Fruit fly (Drosophila melanogaster) whole organism, embryonic: ENCODE results near the gene vsg.

ENCODE experiments used
- Awh ChIP-seq: fragments of 200-800 bp; sonication (Bioruptor generic); IDR thresholded peaks from 2 replicates; pipeline ENCODE4, ENCODE4 v1.3.6; 2022; ENCODE audit warnings: missing biosample characterization, missing genetic modification characterization
- Blimp-1 ChIP-seq: fragments of 200-800 bp; sonication (Bioruptor generic); optimal IDR thresholded peaks from 3 replicates; lab custom pipeline; 2018; ENCODE audit warnings: missing biosample characterization, missing genetic modification characterization, mild to moderate bottlenecking, moderate library complexity, missing genetic modification reagents
- CG10267 ChIP-seq: fragments of 200-800 bp; sonication (Bioruptor generic); optimal IDR thresholded peaks from 2 replicates; lab custom pipeline; 2018; ENCODE audit warnings: missing biosample characterization, mild to moderate bottlenecking, missing genetic modification characterization, moderate library complexity
- CG10979 ChIP-seq: fragments of 200-800 bp; sonication (Bioruptor generic); optimal IDR thresholded peaks from 2 replicates; lab custom pipeline; 2018; ENCODE audit warnings: missing biosample characterization, mild to moderate bottlenecking, missing genetic modification characterization, moderate library complexity
- CG11247 ChIP-seq: fragments of 200-800 bp; sonication (Bioruptor generic); IDR thresholded peaks from 2 replicates; pipeline ENCODE4 v1.3.6; 2022; ENCODE audit warnings: missing biosample characterization, missing genetic modification characterization
- CG11696 ChIP-seq: fragments of 200-800 bp; sonication (Bioruptor generic); IDR thresholded peaks from 2 replicates; pipeline ENCODE4 v1.3.6; 2022; ENCODE audit warnings: missing biosample characterization, missing genetic modification characterization
- CG12071 ChIP-seq: fragments of 200-800 bp; sonication (Bioruptor generic); optimal IDR thresholded peaks from 3 replicates; lab custom pipeline; 2018; ENCODE audit warnings: missing biosample characterization, mild to moderate bottlenecking, missing genetic modification characterization
- CG14441 ChIP-seq: fragments of 200-800 bp; sonication (Bioruptor generic); IDR thresholded peaks from 2 replicates; pipeline ENCODE4 v1.3.6; 2022; ENCODE audit warnings: missing biosample characterization, missing genetic modification characterization
- CG14860 ChIP-seq: fragments of 200-800 bp; sonication (Bioruptor generic); IDR thresholded peaks from 3 replicates; pipeline ENCODE4 v1.3.6; 2022; ENCODE audit warnings: missing biosample characterization, missing genetic modification characterization; ENCODE audit not compliant: partially characterized antibody
- CG14965 ChIP-seq: fragments of 200-800 bp; sonication (Bioruptor generic); optimal IDR thresholded peaks from 2 replicates; lab custom pipeline; 2016; ENCODE audit warnings: missing biosample characterization, missing genetic modification characterization, borderline replicate concordance
- CG15073 ChIP-seq: fragments of 200-800 bp; sonication (Bioruptor generic); optimal IDR thresholded peaks from 2 replicates; lab custom pipeline; 2016; ENCODE audit warnings: missing biosample characterization, missing genetic modification characterization
- CG17328 ChIP-seq: fragments of 200-800 bp; sonication (Bioruptor generic); IDR thresholded peaks from 2 replicates; pipeline ENCODE4 v1.3.6; 2022; ENCODE audit warnings: missing biosample characterization, missing genetic modification characterization
- CG18262 ChIP-seq: fragments of 200-800 bp; optimal IDR thresholded peaks from 3 replicates; lab custom pipeline; 2019; ENCODE audit warnings: missing biosample characterization, mild to moderate bottlenecking, missing genetic modification characterization, moderate library complexity
- CG2120 ChIP-seq: fragments of 200-800 bp; sonication (Bioruptor generic); optimal IDR thresholded peaks from 3 replicates; lab custom pipeline; 2016; ENCODE audit warnings: missing biosample characterization, missing genetic modification characterization
- CG3065 ChIP-seq: fragments of 200-800 bp; sonication (Bioruptor generic); optimal IDR thresholded peaks from 2 replicates; lab custom pipeline; 2016; ENCODE audit warnings: missing biosample characterization, missing genetic modification characterization
- CG32532 ChIP-seq: fragments of 200-800 bp; sonication (Bioruptor generic); IDR thresholded peaks from 2 replicates; pipeline ENCODE4 v1.3.6; 2022; ENCODE audit warnings: missing biosample characterization, missing genetic modification characterization
- CG33213 ChIP-seq: fragments of 200-800 bp; sonication (Bioruptor generic); optimal IDR thresholded peaks from 3 replicates; lab custom pipeline; 2016; ENCODE audit warnings: missing biosample characterization, missing genetic modification characterization
- CG6175 ChIP-seq: fragments of 200-800 bp; sonication (Bioruptor generic); IDR thresholded peaks from 3 replicates; pipeline ENCODE4 v1.3.6; 2022; ENCODE audit warnings: missing biosample characterization, missing genetic modification characterization
- CG6254 ChIP-seq: fragments of 200-800 bp; sonication (Bioruptor generic); optimal IDR thresholded peaks from 3 replicates; lab custom pipeline; 2017; ENCODE audit warnings: mild to moderate bottlenecking, missing biosample characterization, missing genetic modification reagents, missing genetic modification characterization
- CG8765 ChIP-seq: fragments of 200-800 bp; sonication (Bioruptor generic); IDR thresholded peaks from 2 replicates; pipeline ENCODE4 v1.3.6; 2022; ENCODE audit warnings: missing biosample characterization, missing genetic modification characterization
- CG9215 ChIP-seq: fragments of 200-800 bp; sonication (Bioruptor generic); IDR thresholded peaks from 2 replicates; pipeline ENCODE4 v1.3.6; 2022; ENCODE audit warnings: missing biosample characterization, missing genetic modification characterization
- D ChIP-seq, 2 experiments: fragments of 200-800 bp in 1 of 2; fragments of >200 bp in 1 of 2; sonication (Bioruptor generic) in 1 of 2; optimal IDR thresholded peaks; 2 replicates in 1 of 2; 3 replicates in 1 of 2; lab custom pipeline; 2017; ENCODE audit warnings: mild to moderate bottlenecking in 1 of 2, missing biosample characterization in 1 of 2, missing genetic modification characterization in 1 of 2, missing genetic modification reagents in 1 of 2
- Dbx ChIP-seq: fragments of 200-800 bp; sonication (Bioruptor generic); IDR thresholded peaks from 3 replicates; pipeline ENCODE4 v1.3.6; 2022; ENCODE audit warnings: missing biosample characterization, missing genetic modification characterization
- Deaf1 ChIP-seq: fragments of 200-800 bp; optimal IDR thresholded peaks from 3 replicates; lab custom pipeline; 2019; ENCODE audit warnings: missing biosample characterization, mild to moderate bottlenecking, missing genetic modification characterization, moderate library complexity
- Doc2 ChIP-seq: fragments of 200-800 bp; sonication (Bioruptor generic); IDR thresholded peaks from 2 replicates; pipeline ENCODE4 v1.3.6; 2022; ENCODE audit warnings: missing biosample characterization, missing genetic modification characterization
- Ets65A ChIP-seq: fragments of 200-800 bp; sonication (Bioruptor generic); peaks from one replicate; lab custom pipeline; 2016; ENCODE audit warnings: missing biosample characterization, missing genetic modification characterization
- H15 ChIP-seq: fragments of 200-800 bp; sonication (Bioruptor generic); IDR thresholded peaks from 3 replicates; pipeline ENCODE4 v1.3.6; 2022; ENCODE audit warnings: missing biosample characterization, missing genetic modification characterization
- Hey ChIP-seq: fragments of 200-800 bp; sonication (Bioruptor generic); optimal IDR thresholded peaks from 3 replicates; lab custom pipeline; 2018; ENCODE audit warnings: missing biosample characterization, mild to moderate bottlenecking, missing genetic modification characterization
- Hsf ChIP-seq: fragments of 200-800 bp; sonication (Bioruptor generic); optimal IDR thresholded peaks from 3 replicates; lab custom pipeline; 2016; ENCODE audit warnings: missing biosample characterization, missing genetic modification characterization
- Kr ChIP-seq: fragments of 200-800 bp; sonication (Bioruptor generic); optimal IDR thresholded peaks from 2 replicates; lab custom pipeline; 2017; ENCODE audit warnings: missing biosample characterization, mild to moderate bottlenecking, missing genetic modification characterization
- Lim3 ChIP-seq: fragments of 200-800 bp; sonication (Bioruptor generic); IDR thresholded peaks from 2 replicates; pipeline ENCODE4 v1.3.6; 2022; ENCODE audit warnings: missing biosample characterization, missing genetic modification characterization
- Max ChIP-seq: fragments of 200-800 bp; sonication (Bioruptor generic); optimal IDR thresholded peaks from 2 replicates; lab custom pipeline; 2016; ENCODE audit warnings: missing biosample characterization, mild to moderate bottlenecking, missing genetic modification characterization
- Mrtf ChIP-seq: fragments of 200-800 bp; sonication (Bioruptor generic); IDR thresholded peaks from 3 replicates; pipeline ENCODE4 v1.3.6; 2022; ENCODE audit warnings: missing biosample characterization, missing genetic modification characterization
- Spps ChIP-seq: fragments of 200-800 bp; sonication (Bioruptor generic); optimal IDR thresholded peaks from 2 replicates; lab custom pipeline; 2018; ENCODE audit warnings: missing biosample characterization, mild to moderate bottlenecking, missing genetic modification characterization
- Trl ChIP-seq, 3 experiments: fragments of >200 bp in 2 of 3; fragments of 200-800 bp in 1 of 3; sonication (Bioruptor generic) in 1 of 3; optimal IDR thresholded peaks; 2 replicates in 1 of 3; 3 replicates in 2 of 3; lab custom pipeline; 2016 to 2017; ENCODE audit warnings: missing biosample characterization in 1 of 3, missing genetic modification characterization in 1 of 3
- ab ChIP-seq: fragments of 200-800 bp; sonication (Bioruptor generic); optimal IDR thresholded peaks from 2 replicates; lab custom pipeline; 2016; ENCODE audit warnings: missing biosample characterization, missing genetic modification characterization
- ara ChIP-seq: fragments of 200-800 bp; sonication (Bioruptor generic); IDR thresholded peaks from 2 replicates; pipeline ENCODE4 v1.3.6; 2022; ENCODE audit warnings: missing biosample characterization, missing genetic modification characterization
- ato ChIP-seq: fragments of 200-800 bp; sonication (Bioruptor generic); IDR thresholded peaks from 2 replicates; pipeline ENCODE4 v1.3.6; 2022; ENCODE audit warnings: missing biosample characterization, missing genetic modification characterization; ENCODE audit not compliant: partially characterized antibody
- crol ChIP-seq: fragments of 200-800 bp; sonication (Bioruptor generic); IDR thresholded peaks from 2 replicates; pipeline ENCODE4 v1.3.6; 2022; ENCODE audit warnings: missing biosample characterization, missing genetic modification characterization
- disco-r ChIP-seq: fragments of 200-800 bp; sonication (Bioruptor generic); optimal IDR thresholded peaks from 2 replicates; lab custom pipeline; 2016; ENCODE audit warnings: missing biosample characterization, missing genetic modification characterization
- dmrt99B ChIP-seq: fragments of 200-800 bp; sonication (Bioruptor generic); optimal IDR thresholded peaks from 2 replicates; lab custom pipeline; 2018; ENCODE audit warnings: missing biosample characterization, mild to moderate bottlenecking, missing genetic modification characterization, moderate library complexity
- dysf ChIP-seq: fragments of 200-800 bp; sonication (Bioruptor generic); IDR thresholded peaks from 3 replicates; pipeline ENCODE4 v1.3.6; 2022; ENCODE audit warnings: missing biosample characterization, missing genetic modification characterization
- fu2 ChIP-seq: fragments of 200-800 bp; sonication (Bioruptor generic); optimal IDR thresholded peaks from 2 replicates; lab custom pipeline; 2016; ENCODE audit warnings: missing biosample characterization, missing genetic modification characterization
- gsb-n ChIP-seq: fragments of 200-800 bp; sonication (Bioruptor generic); optimal IDR thresholded peaks from 3 replicates; lab custom pipeline; 2018; ENCODE audit warnings: missing biosample characterization, mild to moderate bottlenecking, missing genetic modification characterization
- ind ChIP-seq: fragments of 200-800 bp; sonication (Bioruptor generic); optimal IDR thresholded peaks from 3 replicates; lab custom pipeline; 2016; ENCODE audit warnings: missing biosample characterization, missing genetic modification characterization
- ken ChIP-seq: fragments of 200-800 bp; sonication (Bioruptor generic); IDR thresholded peaks from 3 replicates; pipeline ENCODE4 v1.3.6; 2022; ENCODE audit warnings: missing biosample characterization, missing genetic modification characterization
- pnt ChIP-seq: fragments of 200-800 bp; sonication (Bioruptor generic); optimal IDR thresholded peaks from 3 replicates; lab custom pipeline; 2016; ENCODE audit warnings: missing biosample characterization, missing genetic modification characterization
- ro ChIP-seq: fragments of 200-800 bp; sonication (Bioruptor generic); IDR thresholded peaks from 2 replicates; pipeline ENCODE4 v1.3.6; 2022; ENCODE audit warnings: missing biosample characterization, missing genetic modification characterization
- scrt ChIP-seq: fragments of 200-800 bp; sonication (Bioruptor generic); optimal IDR thresholded peaks from 2 replicates; lab custom pipeline; 2018; ENCODE audit warnings: missing biosample characterization, mild to moderate bottlenecking, missing genetic modification characterization, moderate library complexity
- wdn ChIP-seq: fragments of 200-800 bp; sonication (Bioruptor generic); IDR thresholded peaks from 2 replicates; pipeline ENCODE4 v1.3.6; 2022; ENCODE audit warnings: missing biosample characterization, missing genetic modification characterization
- z ChIP-seq: fragments of 200-800 bp; sonication (Bioruptor generic); IDR thresholded peaks from 3 replicates; pipeline ENCODE4 v1.3.6; 2022; ENCODE audit warnings: missing biosample characterization, missing genetic modification characterization

Gene vsg

DNA sequence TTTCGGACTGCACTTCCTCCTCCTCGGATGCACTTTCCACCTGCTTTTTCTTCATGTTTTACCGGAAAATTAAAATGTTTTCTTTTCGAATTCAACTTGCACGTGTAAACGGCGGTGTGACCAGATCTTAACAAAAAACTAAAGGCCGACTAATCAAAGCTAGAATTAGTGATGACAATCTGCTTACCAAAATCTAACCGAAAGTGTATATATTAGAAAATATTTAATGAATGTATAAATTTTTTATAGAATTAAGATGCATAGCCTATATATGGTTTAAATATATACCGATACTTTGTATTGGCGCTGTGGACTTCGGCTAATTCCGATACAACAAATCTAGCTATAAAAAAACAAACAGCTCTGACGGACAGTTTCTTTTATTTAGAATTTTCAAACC lies 4.8 kb downstream of the vsg start, which contains the start of the genes CG18178 and CG14174 (continued):
- peak; percentile 67 for TF ChIP-seq CG32532 (GFP tag; lab: Robert Waterston, UW)
- TF ChIP-seq CG33213 = no peak
- peak; percentile 67 for TF ChIP-seq CG2120
- peak; percentile 61; the same call in 1 of the 2 replicates for TF ChIP-seq CG11247
- no peak for TF ChIP-seq Lim3 (GFP tag; lab: Robert Waterston, UW)
- peak; percentile 62 for TF ChIP-seq Blimp-1 (GFP tag; lab: Kevin White, UChicago)
- TF ChIP-seq fu2 = no peak
- TF ChIP-seq CG18262 (tag; lab: Kevin White, UChicago) = peak; percentile 78
- TF ChIP-seq ara (GFP tag; lab: Robert Waterston, UW) = peak; percentile 48; the same call in 1 of the 2 replicates
- peak; percentile 25 for TF ChIP-seq Hsf (GFP tag; lab: Kevin White, UChicago)
- peak; percentile 74 for TF ChIP-seq CG10979
- no peak for TF ChIP-seq Trl (optimal IDR thresholded peaks at IDR 0.05; lab: Kevin White, UChicago)
- TF ChIP-seq Trl (GFP tag; optimal IDR thresholded peaks at IDR 0.05; lab: Kevin White, UChicago) = no peak
- TF ChIP-seq dysf (GFP tag; lab: Robert Waterston, UW) = peak; percentile 68; the same call in 2 of the 3 replicates
- no peak for TF ChIP-seq Deaf1
- no peak for TF ChIP-seq CG12071
- TF ChIP-seq ab (GFP tag; lab: Kevin White, UChicago) = no peak
- TF ChIP-seq CG6254 (GFP tag; lab: Kevin White, UChicago) = peak; percentile 38
- no peak for TF ChIP-seq ro (GFP tag; lab: Robert Waterston, UW)
- TF ChIP-seq z = no peak
- no peak for TF ChIP-seq dmrt99B (tag; lab: Kevin White, UChicago)
- no peak for TF ChIP-seq Kr (GFP tag; lab: Kevin White, UChicago)
- TF ChIP-seq CG14441 (GFP tag; lab: Robert Waterston, UW) = peak; percentile 42; the same call in 1 of the 2 replicates
- TF ChIP-seq H15 (GFP tag; lab: Robert Waterston, UW) = peak; percentile 29; the same call in 1 of the 3 replicates
- no peak for TF ChIP-seq disco-r
- no peak for TF ChIP-seq Awh (GFP tag; lab: Robert Waterston, UW)
- TF ChIP-seq ato (GFP tag; lab: Robert Waterston, UW) = no peak
- TF ChIP-seq ken = peak; percentile 60; the same call in 2 of the 3 replicates
- TF ChIP-seq pnt (GFP tag; lab: Kevin White, UChicago) = no peak
- peak; percentile 64 for TF ChIP-seq Ets65A (GFP tag; lab: Kevin White, UChicago)
- TF ChIP-seq crol (GFP tag; lab: Robert Waterston, UW) = no peak
- TF ChIP-seq CG9215 (GFP tag; lab: Robert Waterston, UW) = peak; percentile 36
- TF ChIP-seq Spps (tag; lab: Kevin White, UChicago) = peak; percentile 37
- no peak for TF ChIP-seq CG14965
- TF ChIP-seq Max (GFP tag; lab: Kevin White, UChicago) = peak; percentile 90
- no peak for TF ChIP-seq gsb-n (tag; lab: Kevin White, UChicago)
- peak; percentile 80 for TF ChIP-seq ind
- TF ChIP-seq CG10267 (tag; lab: Kevin White, UChicago) = peak; percentile 76
- no peak for TF ChIP-seq CG15073 (GFP tag; lab: Kevin White, UChicago)
- no peak for TF ChIP-seq D (optimal IDR thresholded peaks at IDR 0.05; lab: Kevin White, UChicago)
- peak; percentile 16 for TF ChIP-seq D (GFP tag; optimal IDR thresholded peaks at IDR 0.05; lab: Kevin White, UChicago)
- no peak for TF ChIP-seq Hey (tag; lab: Kevin White, UChicago)
- TF ChIP-seq wdn (GFP tag; lab: Robert Waterston, UW) = no peak
- peak; percentile 70; the same call in 2 of the 3 replicates for TF ChIP-seq Dbx (GFP tag; lab: Robert Waterston, UW)
- peak; percentile 67 for TF ChIP-seq CG17328
- TF ChIP-seq CG6175 (GFP tag; lab: Robert Waterston, UW) = no peak
- no peak for TF ChIP-seq CG14860 (GFP tag; lab: Robert Waterston, UW)
- peak; percentile 20 for TF ChIP-seq CG3065 (GFP tag; lab: Kevin White, UChicago)
- no peak for TF ChIP-seq CG11696 (GFP tag; lab: Robert Waterston, UW)
- TF ChIP-seq scrt (GFP tag; lab: Kevin White, UChicago) = no peak
- TF ChIP-seq Mrtf = no peak
- TF ChIP-seq CG8765 = 0 out of 2 replicates have a peak, but pooled peaks have one; percentile 14
- no peak for TF ChIP-seq Doc2 (GFP tag; lab: Robert Waterston, UW)
